Worm (Caenorhabditis elegans): ENCODE data around the gene ZK593.3.

The ZK593.3 gene

DNA sequence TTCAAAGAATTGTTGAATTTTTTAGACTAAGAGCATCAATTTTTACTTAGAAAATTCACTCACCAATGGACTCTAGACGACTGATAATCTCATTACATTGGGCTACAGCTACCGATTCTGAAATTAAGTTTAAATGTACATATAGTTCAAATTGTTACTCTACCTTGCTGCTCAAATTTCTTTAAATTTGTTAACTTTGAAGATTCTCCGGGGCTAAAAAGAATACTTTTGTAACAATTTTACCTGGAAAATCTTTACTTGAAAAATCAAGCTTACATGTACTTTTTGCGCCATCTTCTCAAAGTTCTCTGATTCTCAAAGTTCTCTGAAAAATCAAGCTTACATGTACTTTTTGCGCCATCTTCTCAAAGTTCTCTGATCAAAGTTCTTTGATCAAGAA is 35.9 kb upstream of the ZK593.3 start, which contains the start of gene sdz-13:
Gene sdz-13 (minus strand): TSS at position 101 of the 400 bp plus-strand sequence.
- TF ChIP-seq nhr-28 (tag; optimal IDR thresholded peaks at IDR 0.05) (no peak), swsn-7 (tag; optimal IDR thresholded peaks at IDR 0.05) (no peak), aly-2 (tag; optimal IDR thresholded peaks at IDR 0.05) (no peak), unc-98 (GFP tag; IDR thresholded peaks at IDR 0.05) (no peak), nhr-20 (tag; optimal IDR thresholded peaks at IDR 0.05) (no peak), nhr-90 (tag; optimal IDR thresholded peaks at IDR 0.05; ENCODE audit: poor library complexity) (no peak), sptf-1 (tag; optimal IDR thresholded peaks at IDR 0.05) (no peak), tbx-2 (tag; optimal IDR thresholded peaks at IDR 0.05) (no peak)

DNA sequence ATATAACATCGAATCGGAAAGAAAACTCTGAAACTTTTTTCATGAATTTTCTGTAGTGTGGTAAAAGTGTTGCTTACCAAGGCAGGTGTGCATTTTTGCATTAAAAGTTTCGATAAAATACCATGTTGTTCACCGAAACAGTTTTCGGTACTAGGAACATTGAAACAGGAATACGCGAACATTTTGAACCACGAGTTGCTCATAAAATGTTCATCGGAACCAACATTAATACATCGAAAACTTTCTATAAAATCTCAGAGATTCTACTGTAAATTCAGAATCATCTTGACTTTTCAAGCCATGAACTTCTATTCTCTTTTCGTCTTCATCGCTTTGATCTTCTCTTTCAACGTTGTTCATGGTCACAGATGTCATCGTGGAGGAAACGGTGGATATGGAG is 35.2 kb upstream of the ZK593.3 start, which contains the start of gene fipr-15:
Gene fipr-15 (plus strand): TSS at position 301 of the 400 bp plus-strand sequence.
- TF ChIP-seq nhr-84 (tag; optimal IDR thresholded peaks at IDR 0.05) (no peak), nhr-90 (tag; optimal IDR thresholded peaks at IDR 0.05; ENCODE audit: poor library complexity) (no peak), unc-86 (tag; optimal IDR thresholded peaks at IDR 0.05) (no peak), nhr-19 (GFP tag; conservative IDR thresholded peaks at IDR 0.05) (no peak), dpl-1 (GFP tag; optimal IDR thresholded peaks at IDR 0.05) (no peak), jun-1 (tag; optimal IDR thresholded peaks at IDR 0.05) (no peak), egl-13 (tag; optimal IDR thresholded peaks at IDR 0.05) (no peak), alr-1 (tag; optimal IDR thresholded peaks at IDR 0.05; ENCODE audit: borderline replicate concordance) (no peak), ztf-4 (tag; optimal IDR thresholded peaks at IDR 0.05) (no peak), egl-27 (tag; optimal IDR thresholded peaks at IDR 0.05) (no peak), sptf-1 (tag; optimal IDR thresholded peaks at IDR 0.05) (no peak), rnt-1 (tag; optimal IDR thresholded peaks at IDR 0.05) (no peak), F16B12.6 (tag; optimal IDR thresholded peaks at IDR 0.05) (no peak), fkh-4 (tag; optimal IDR thresholded peaks at IDR 0.05; ENCODE audit: borderline replicate concordance) (no peak), ceh-63 (GFP tag; optimal IDR thresholded peaks at IDR 0.05) (no peak), nhr-11 (tag; optimal IDR thresholded peaks at IDR 0.05) (no peak), dsc-1 (tag; optimal IDR thresholded peaks at IDR 0.05) (no peak)

- TF ChIP-seq elt-3 (tag; optimal IDR thresholded peaks at IDR 0.05), result peak in 1 of 6 experiments; percentile 14
- no peak for TF ChIP-seq aha-1 (tag; optimal IDR thresholded peaks at IDR 0.05)
- peak; percentile 19 for TF ChIP-seq nhr-20 (tag; optimal IDR thresholded peaks at IDR 0.05)
- TF ChIP-seq elt-2 (tag; optimal IDR thresholded peaks at IDR 0.05), result peak; percentile 75
- no peak for TF ChIP-seq efl-1 (optimal IDR thresholded peaks at IDR 0.05)
- TF ChIP-seq efl-1 (GFP tag; optimal IDR thresholded peaks at IDR 0.05 in 1 of 2), result no peak
- TF ChIP-seq mdl-1 (tag; optimal IDR thresholded peaks at IDR 0.05), result no peak
Measured at ce11 chrIV:10881230-10881629, 34.3 kb upstream of the ZK593.3 start, which contains the start of gene F13E9.13. F13E9.13 (plus strand) TSS chrIV:10881546.

- no peak for TF ChIP-seq mab-9 (GFP tag; IDR thresholded peaks at IDR 0.05)
- no peak for TF ChIP-seq nhr-28 (tag; optimal IDR thresholded peaks at IDR 0.05)
- TF ChIP-seq efl-3 (GFP tag; optimal IDR thresholded peaks at IDR 0.05), result no peak
- TF ChIP-seq fos-1 (tag; optimal IDR thresholded peaks at IDR 0.05), result no peak
- no peak for TF ChIP-seq lir-3 (tag; optimal IDR thresholded peaks at IDR 0.05; ENCODE audit: poor library complexity)
- TF ChIP-seq alr-1 (tag; optimal IDR thresholded peaks at IDR 0.05; ENCODE audit: borderline replicate concordance), result no peak
- TF ChIP-seq dsc-1 (tag; optimal IDR thresholded peaks at IDR 0.05), result no peak
- no peak for TF ChIP-seq nhr-20 (tag; optimal IDR thresholded peaks at IDR 0.05)
- TF ChIP-seq aly-2 (tag; optimal IDR thresholded peaks at IDR 0.05), result no peak
- TF ChIP-seq swsn-7 (tag; optimal IDR thresholded peaks at IDR 0.05), result no peak
- TF ChIP-seq nhr-77 (tag; optimal IDR thresholded peaks at IDR 0.05), result no peak
- TF ChIP-seq tbx-2 (tag; optimal IDR thresholded peaks at IDR 0.05), result no peak
Measured at ce11 chrIV:10884263-10884662, 31.2 kb upstream of the ZK593.3 start, which contains the start of gene F13E9.5. F13E9.5 (minus strand) TSS chrIV:10884363.

DNA sequence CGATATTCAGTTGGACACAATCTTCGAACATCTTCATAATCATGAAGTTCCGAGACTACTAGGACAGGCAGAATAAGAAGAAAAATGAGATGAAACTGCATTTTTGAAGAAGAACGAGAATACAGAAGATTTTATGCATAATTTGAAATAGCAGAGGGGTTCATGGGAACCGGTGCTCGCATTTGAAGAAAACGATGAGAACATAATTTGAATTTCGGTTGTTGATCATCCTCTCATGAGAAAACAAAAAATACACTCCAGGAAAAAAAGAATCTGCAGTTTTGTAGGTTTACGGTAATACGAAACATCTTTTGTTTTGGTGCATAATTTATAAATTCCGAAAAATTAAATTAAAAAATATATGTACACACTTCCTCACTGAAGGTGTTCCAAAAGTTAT is 29.6 kb upstream of the ZK593.3 start, which contains the start of gene srlf-11:
Gene srlf-11 (minus strand): TSS at position 101 of the 400 bp plus-strand sequence.
- no peak for TF ChIP-seq nhr-28 (tag; optimal IDR thresholded peaks at IDR 0.05)
- no peak for TF ChIP-seq grh-1 (GFP tag; IDR thresholded peaks at IDR 0.05)
- no peak for TF ChIP-seq nhr-11 (tag; optimal IDR thresholded peaks at IDR 0.05)
- TF ChIP-seq egl-13 (tag; optimal IDR thresholded peaks at IDR 0.05), result no peak
- no peak for TF ChIP-seq unc-62 (GFP tag; optimal IDR thresholded peaks at IDR 0.05)
- no peak for TF ChIP-seq fkh-4 (tag; optimal IDR thresholded peaks at IDR 0.05; ENCODE audit: borderline replicate concordance)
- no peak for TF ChIP-seq swsn-7 (tag; optimal IDR thresholded peaks at IDR 0.05)
- TF ChIP-seq blmp-1 (tag; optimal IDR thresholded peaks at IDR 0.05), result no peak
- TF ChIP-seq mdl-1 (tag; optimal IDR thresholded peaks at IDR 0.05), result no peak
- TF ChIP-seq lin-14 (GFP tag; optimal IDR thresholded peaks at IDR 0.05), result no peak
- no peak for TF ChIP-seq fkh-8 (tag; optimal IDR thresholded peaks at IDR 0.05)
- no peak for TF ChIP-seq hpl-2 (GFP tag; optimal IDR thresholded peaks at IDR 0.05)
- no peak for TF ChIP-seq snpc-4 (tag; optimal IDR thresholded peaks at IDR 0.05)
- no peak for TF ChIP-seq ceh-88 (GFP tag; IDR thresholded peaks at IDR 0.05)
- no peak for TF ChIP-seq fkh-10 (GFP tag; optimal IDR thresholded peaks at IDR 0.05)
- TF ChIP-seq lin-39 (tag; optimal IDR thresholded peaks at IDR 0.05), result no peak
- no peak for TF ChIP-seq Y116A8C.19 (tag; optimal IDR thresholded peaks at IDR 0.05; ENCODE audit: borderline replicate concordance)
